Fruit fly (Drosophila melanogaster): ENCODE results near the gene Ror.

dm6 chr2L:10251592-10251991 lies at the start of gene Ror:
- no peak for TF ChIP-seq CG8478 (optimal IDR thresholded peaks at IDR 0.05)
- TF ChIP-seq pan (optimal IDR thresholded peaks at IDR 0.05), result no peak
- TF ChIP-seq psq (optimal IDR thresholded peaks at IDR 0.05), result no peak
- TF ChIP-seq usp (GFP tag; optimal IDR thresholded peaks at IDR 0.05), result no peak
- no peak for TF ChIP-seq EcR (GFP tag; optimal IDR thresholded peaks at IDR 0.05)
- no peak for TF ChIP-seq Dll (optimal IDR thresholded peaks at IDR 0.05)

All from whole organism.